Fruit fly (Drosophila melanogaster): ENCODE results near the gene Tgs1.
A peak's percentile ranks its signal among the peaks of the same experiment; 100 is the strongest.

Tgs1 gene

dm6 chr3R:18242089-18242955 lies 13.0 kb upstream of the Tgs1 start, which contains the start of the genes CG7156 and 14-3-3epsilon (continued):
- TF ChIP-seq CG7987 (GFP tag; optimal IDR thresholded peaks at IDR 0.05) (peak; percentile 17), lbe (GFP tag; optimal IDR thresholded peaks at IDR 0.05) (no peak), Dip3 (GFP tag; optimal IDR thresholded peaks at IDR 0.05) (no peak), ap (GFP tag; IDR thresholded peaks at IDR 0.05) (peak; percentile 41; the same call in 1 of the 2 replicates), unc-4 (GFP tag; IDR thresholded peaks at IDR 0.05; ENCODE audit: partially characterized antibody) (peak; percentile 45; the same call in 1 of the 2 replicates), HHEX (GFP tag; optimal IDR thresholded peaks at IDR 0.05) (peak; percentile 19), CG4707 (GFP tag; optimal IDR thresholded peaks at IDR 0.05) (peak; percentile 22), Camta (GFP tag; optimal IDR thresholded peaks at IDR 0.05) (peak; percentile 25), CG2678 (tag; optimal IDR thresholded peaks at IDR 0.05) (no peak), pan (optimal IDR thresholded peaks at IDR 0.05) (no peak), pan (GFP tag; optimal IDR thresholded peaks at IDR 0.05 in 1 of 2, IDR thresholded peaks at IDR 0.05 in 1 of 2) (peak in 1 of 2 experiments; percentile 59), jumu (GFP tag; optimal IDR thresholded peaks at IDR 0.05) (peak; percentile 2), stc (GFP tag; IDR thresholded peaks at IDR 0.05) (no peak), HLH4C (GFP tag; IDR thresholded peaks at IDR 0.05; ENCODE audit: partially characterized antibody) (no peak), Dref (GFP tag; IDR thresholded peaks at IDR 0.05) (peak; percentile 61), MTF-1 (GFP tag; optimal IDR thresholded peaks at IDR 0.05; ENCODE audit: borderline replicate concordance) (peak; percentile 16), gsb (GFP tag; IDR thresholded peaks at IDR 0.05) (no peak), Rfx (GFP tag; IDR thresholded peaks at IDR 0.05) (peak; percentile 38), Atf6 (GFP tag; IDR thresholded peaks at IDR 0.05) (no peak; the same call in 1 of the 2 replicates), CG3838 (GFP tag; optimal IDR thresholded peaks at IDR 0.05) (peak; percentile 14), sr (GFP tag; IDR thresholded peaks at IDR 0.05) (no peak), hth (optimal IDR thresholded peaks at IDR 0.05) (no peak), CG6654 (GFP tag; optimal IDR thresholded peaks at IDR 0.05) (no peak), fd96Cb (tag; optimal IDR thresholded peaks at IDR 0.05) (no peak), CG13296 (GFP tag; optimal IDR thresholded peaks at IDR 0.05) (peak; percentile 39), unpg (GFP tag; optimal IDR thresholded peaks at IDR 0.05) (peak; percentile 73), sqz (GFP tag; optimal IDR thresholded peaks at IDR 0.05) (peak; percentile 77), Sox100B (GFP tag; optimal IDR thresholded peaks at IDR 0.05) (no peak), CG8944 (GFP tag; optimal IDR thresholded peaks at IDR 0.05) (no peak), CG14710 (tag; optimal IDR thresholded peaks at IDR 0.05) (peak; percentile 92), psq (GFP tag; optimal IDR thresholded peaks at IDR 0.05) (no peak), CTCF (GFP tag; optimal IDR thresholded peaks at IDR 0.05) (peak; percentile 66), CG9932 (GFP tag; IDR thresholded peaks at IDR 0.05) (0 out of 2 replicates have a peak, but pooled peaks have one; percentile 3), bbx (GFP tag; IDR thresholded peaks at IDR 0.05; ENCODE audit: partially characterized antibody) (peak; percentile 49), H2.0 (GFP tag; IDR thresholded peaks at IDR 0.05) (0 out of 2 replicates have a peak, but pooled peaks have one; percentile 24), org-1 (GFP tag; optimal IDR thresholded peaks at IDR 0.05) (no peak), Ada2b (GFP tag; IDR thresholded peaks at IDR 0.05) (no peak), CG30403 (GFP tag; optimal IDR thresholded peaks at IDR 0.05) (peak; percentile 67), oc (tag; optimal IDR thresholded peaks at IDR 0.05) (peak; percentile 8), Hr78 (GFP tag; optimal IDR thresholded peaks at IDR 0.05) (no peak), CG30020 (tag; optimal IDR thresholded peaks at IDR 0.05) (peak; percentile 50), MBD-R2 (GFP tag; IDR thresholded peaks at IDR 0.05) (peak; percentile 57; the same call in 1 of the 2 replicates), ftz-f1 (GFP tag; optimal IDR thresholded peaks at IDR 0.05) (no peak), CG1602 (GFP tag; optimal IDR thresholded peaks at IDR 0.05) (peak; percentile 30), Opbp (GFP tag; IDR thresholded peaks at IDR 0.05; ENCODE audit: partially characterized antibody) (0 out of 3 replicates have a peak, but pooled peaks have one; percentile 22), CG6254 (GFP tag; optimal IDR thresholded peaks at IDR 0.05) (no peak), phol (tag; optimal IDR thresholded peaks at IDR 0.05) (peak; percentile 82), Spps (tag; optimal IDR thresholded peaks at IDR 0.05) (peak; percentile 9), hbn (GFP tag; IDR thresholded peaks at IDR 0.05; ENCODE audit: partially characterized antibody) (0 out of 2 replicates have a peak, but pooled peaks have one; percentile 32)
